Comparison of ENCODE assay signal across 1 fruit fly cellular context in genomic region chrX:17631996-17632612, dm6.
TF ChIP-seq lines count a peak whose summit lies in the region.

corolla (minus strand) TSS chrX:17632047.
ND-24 (plus strand) TSS chrX:17632089.

TF ChIP-seq in whole organism, embryonic, 481 proteins besides CTCF, POLR2A, EP300 and RAD21 (continued from another document and continues in another):
- no peak for TF ChIP-seq HmgD (GFP tag; optimal IDR thresholded peaks at IDR 0.05; lab: Kevin White, UChicago)
- peak; percentile 70 for TF ChIP-seq CG17829 (tag; optimal IDR thresholded peaks at IDR 0.05; lab: Kevin White, UChicago)
- TF ChIP-seq CG14860 (GFP tag; IDR thresholded peaks at IDR 0.05; lab: Robert Waterston, UW; ENCODE audit: partially characterized antibody) = peak; percentile 87
- TF ChIP-seq disco-r (GFP tag; optimal IDR thresholded peaks at IDR 0.05; lab: Kevin White, UChicago) = peak; percentile 73
- TF ChIP-seq CG32772 (GFP tag; IDR thresholded peaks at IDR 0.05; lab: Robert Waterston, UW) = peak; percentile 91
- TF ChIP-seq CG8281 (tag; optimal IDR thresholded peaks at IDR 0.05; lab: Kevin White, UChicago) = no peak
- peak; percentile 83 for TF ChIP-seq CG17359 (tag; optimal IDR thresholded peaks at IDR 0.05; lab: Kevin White, UChicago)
- peak; percentile 87 for TF ChIP-seq CG12659 (GFP tag; optimal IDR thresholded peaks at IDR 0.05; lab: Kevin White, UChicago)
- TF ChIP-seq Sry-δ (GFP tag; optimal IDR thresholded peaks at IDR 0.05; lab: Kevin White, UChicago) = peak; percentile 90
- peak; percentile 75 for TF ChIP-seq NC2β (GFP tag; optimal IDR thresholded peaks at IDR 0.05; lab: Kevin White, UChicago)
- TF ChIP-seq CG31365 (tag; optimal IDR thresholded peaks at IDR 0.05; lab: Kevin White, UChicago) = no peak
- peak; percentile 95 for TF ChIP-seq slbo (GFP tag; IDR thresholded peaks at IDR 0.05; lab: Robert Waterston, UW)
- TF ChIP-seq chif (GFP tag; optimal IDR thresholded peaks at IDR 0.05; lab: Kevin White, UChicago) = peak; percentile 79 to 81
- peak; percentile 73 for TF ChIP-seq CG13296 (GFP tag; optimal IDR thresholded peaks at IDR 0.05; lab: Kevin White, UChicago)
- TF ChIP-seq jigr1 (GFP tag; IDR thresholded peaks at IDR 0.05; lab: Robert Waterston, UW) = peak; percentile 57; the same call in 2 of the 3 replicates
- peak; percentile 90 for TF ChIP-seq CG34224 (GFP tag; IDR thresholded peaks at IDR 0.05; lab: Robert Waterston, UW; ENCODE audit: partially characterized antibody)
- TF ChIP-seq Meics (GFP tag; optimal IDR thresholded peaks at IDR 0.05; lab: Kevin White, UChicago) = no peak
- TF ChIP-seq tna (GFP tag; IDR thresholded peaks at IDR 0.05; lab: Robert Waterston, UW; ENCODE audit: partially characterized antibody) = peak; percentile 60; the same call in 1 of the 2 replicates
- no peak for TF ChIP-seq Trl (optimal IDR thresholded peaks at IDR 0.05; lab: Kevin White, UChicago)
- peak; percentile 79 for TF ChIP-seq Trl (GFP tag; optimal IDR thresholded peaks at IDR 0.05; lab: Kevin White, UChicago)
- TF ChIP-seq usp (GFP tag; optimal IDR thresholded peaks at IDR 0.05; lab: Kevin White, UChicago) = no peak
- no peak for TF ChIP-seq yki (optimal IDR thresholded peaks at IDR 0.05; lab: Kevin White, UChicago)
- peak; percentile 29 for TF ChIP-seq cwo (GFP tag; optimal IDR thresholded peaks at IDR 0.05; lab: Kevin White, UChicago)
- peak; percentile 57; the same call in 1 of the 2 replicates for TF ChIP-seq CG11696 (GFP tag; IDR thresholded peaks at IDR 0.05; lab: Robert Waterston, UW)
- peak; percentile 49 for TF ChIP-seq ato (GFP tag; IDR thresholded peaks at IDR 0.05; lab: Robert Waterston, UW; ENCODE audit: partially characterized antibody)
- peak; percentile 84 for TF ChIP-seq Dip3 (GFP tag; optimal IDR thresholded peaks at IDR 0.05; lab: Kevin White, UChicago)
- peak in 1 of 2 experiments; percentile 22 for TF ChIP-seq tll (GFP tag; optimal IDR thresholded peaks at IDR 0.05; lab: Kevin White, UChicago)
- peak; percentile 70 for TF ChIP-seq CG7963 (GFP tag; IDR thresholded peaks at IDR 0.05; lab: Robert Waterston, UW; ENCODE audit: partially characterized antibody)
- TF ChIP-seq grau (tag; optimal IDR thresholded peaks at IDR 0.05; lab: Kevin White, UChicago) = peak; percentile 69
- peak; percentile 77 for TF ChIP-seq Dp (GFP tag; optimal IDR thresholded peaks at IDR 0.05; lab: Kevin White, UChicago)
- peak; percentile 92 for TF ChIP-seq Rfx (GFP tag; IDR thresholded peaks at IDR 0.05; lab: Robert Waterston, UW)
- peak; percentile 86 for TF ChIP-seq Awh (GFP tag; IDR thresholded peaks at IDR 0.05; lab: Robert Waterston, UW)
- no peak for TF ChIP-seq pfk (GFP tag; optimal IDR thresholded peaks at IDR 0.05; lab: Kevin White, UChicago)
- TF ChIP-seq zen2 (GFP tag; IDR thresholded peaks at IDR 0.05; lab: Robert Waterston, UW; ENCODE audit: partially characterized antibody) = no peak; the same call in 2 of the 3 replicates
- TF ChIP-seq Usf (GFP tag; optimal IDR thresholded peaks at IDR 0.05; lab: Kevin White, UChicago) = no peak
- peak; percentile 82 for TF ChIP-seq B-H1 (GFP tag; IDR thresholded peaks at IDR 0.05; lab: Robert Waterston, UW)
- no peak for TF ChIP-seq abd-A (tag; optimal IDR thresholded peaks at IDR 0.05; lab: Kevin White, UChicago)
- TF ChIP-seq Fer1 (GFP tag; optimal IDR thresholded peaks at IDR 0.05; lab: Kevin White, UChicago) = peak; percentile 77
- TF ChIP-seq E2f2 (GFP tag; IDR thresholded peaks at IDR 0.05; lab: Robert Waterston, UW) = peak; percentile 87
- TF ChIP-seq otp (GFP tag; IDR thresholded peaks at IDR 0.05; lab: Robert Waterston, UW) = peak; percentile 59; the same call in 1 of the 3 replicates
- TF ChIP-seq CG18599 (GFP tag; optimal IDR thresholded peaks at IDR 0.05; lab: Kevin White, UChicago) = peak; percentile 81
- peak; percentile 96 for TF ChIP-seq CG11560 (tag; IDR thresholded peaks at IDR 0.05; lab: Robert Waterston, UW)
- peak; percentile 45 for TF ChIP-seq pb (GFP tag; optimal IDR thresholded peaks at IDR 0.05; lab: Kevin White, UChicago)
- TF ChIP-seq CG13123 (GFP tag; optimal IDR thresholded peaks at IDR 0.05; lab: Kevin White, UChicago) = peak; percentile 76
- TF ChIP-seq sug (tag; optimal IDR thresholded peaks at IDR 0.05; lab: Kevin White, UChicago) = peak; percentile 59
- TF ChIP-seq dmrt99B (tag; optimal IDR thresholded peaks at IDR 0.05; lab: Kevin White, UChicago) = no peak
- TF ChIP-seq fd64A (GFP tag; optimal IDR thresholded peaks at IDR 0.05; lab: Kevin White, UChicago) = no peak
- TF ChIP-seq Opbp (GFP tag; IDR thresholded peaks at IDR 0.05; lab: Robert Waterston, UW; ENCODE audit: partially characterized antibody) = peak; percentile 81; the same call in 2 of the 3 replicates
- no peak for TF ChIP-seq HLHmδ (GFP tag; optimal IDR thresholded peaks at IDR 0.05; lab: Kevin White, UChicago)
- TF ChIP-seq Fer2 (tag; optimal IDR thresholded peaks at IDR 0.05; lab: Kevin White, UChicago) = peak; percentile 52
- TF ChIP-seq rib (GFP tag; IDR thresholded peaks at IDR 0.05; lab: Robert Waterston, UW) = peak; percentile 82
- peak; percentile 90 for TF ChIP-seq HLH54F (GFP tag; optimal IDR thresholded peaks at IDR 0.05; lab: Kevin White, UChicago)
- peak; percentile 93 for TF ChIP-seq CG30403 (GFP tag; optimal IDR thresholded peaks at IDR 0.05; lab: Kevin White, UChicago)
- TF ChIP-seq aop (GFP tag; IDR thresholded peaks at IDR 0.05; lab: Robert Waterston, UW) = 0 out of 2 replicates have a peak, but pooled peaks have one; percentile 36
- TF ChIP-seq HmgZ (tag; optimal IDR thresholded peaks at IDR 0.05; lab: Kevin White, UChicago) = peak; percentile 75
- no peak for TF ChIP-seq CG15479 (GFP tag; optimal IDR thresholded peaks at IDR 0.05; lab: Kevin White, UChicago)
- peak; percentile 84; the same call in 2 of the 3 replicates for TF ChIP-seq CG17361 (GFP tag; IDR thresholded peaks at IDR 0.05; lab: Robert Waterston, UW)
- peak; percentile 91 for TF ChIP-seq CG6272 (GFP tag; IDR thresholded peaks at IDR 0.05; lab: Robert Waterston, UW)
- peak; percentile 44 for TF ChIP-seq CG30020 (tag; optimal IDR thresholded peaks at IDR 0.05; lab: Kevin White, UChicago)
- peak; percentile 69 for TF ChIP-seq trem (tag; optimal IDR thresholded peaks at IDR 0.05; lab: Kevin White, UChicago)
- no peak for TF ChIP-seq tap (tag; optimal IDR thresholded peaks at IDR 0.05; lab: Kevin White, UChicago)
- TF ChIP-seq Sox100B (GFP tag; optimal IDR thresholded peaks at IDR 0.05; lab: Kevin White, UChicago) = peak; percentile 68
- peak; percentile 80 for TF ChIP-seq Ssrp (tag; optimal IDR thresholded peaks at IDR 0.05; lab: Kevin White, UChicago)
- TF ChIP-seq Ets65A (GFP tag; lab: Kevin White, UChicago) = peak; percentile 94
- peak; percentile 75; the same call in 1 of the 2 replicates for TF ChIP-seq Rx (GFP tag; IDR thresholded peaks at IDR 0.05; lab: Robert Waterston, UW)
- peak; percentile 81 for TF ChIP-seq NFAT (GFP tag; IDR thresholded peaks at IDR 0.05; lab: Robert Waterston, UW)
- TF ChIP-seq dpn (GFP tag; optimal IDR thresholded peaks at IDR 0.05; lab: Kevin White, UChicago) = peak; percentile 87 to 89
- peak; percentile 88 for TF ChIP-seq CG13624 (GFP tag; optimal IDR thresholded peaks at IDR 0.05; lab: Kevin White, UChicago)
- TF ChIP-seq sna (GFP tag; IDR thresholded peaks at IDR 0.05; lab: Robert Waterston, UW; ENCODE audit: partially characterized antibody) = peak; percentile 88
- peak; percentile 62 for TF ChIP-seq NC2α (GFP tag; optimal IDR thresholded peaks at IDR 0.05; lab: Kevin White, UChicago)
- no peak; the same call in none of the 2 replicates for TF ChIP-seq CG31441 (GFP tag; IDR thresholded peaks at IDR 0.05; lab: Robert Waterston, UW)
- peak; percentile 75 for TF ChIP-seq CG7372 (GFP tag; IDR thresholded peaks at IDR 0.05; lab: Robert Waterston, UW)
- peak; percentile 90 for TF ChIP-seq cas (GFP tag; IDR thresholded peaks at IDR 0.05; lab: Robert Waterston, UW)
- peak; percentile 93 for TF ChIP-seq vvl (GFP tag; IDR thresholded peaks at IDR 0.05; lab: Robert Waterston, UW)
- peak; percentile 84 for TF ChIP-seq CG2889 (GFP tag; IDR thresholded peaks at IDR 0.05; lab: Robert Waterston, UW)
- TF ChIP-seq CG12942 (GFP tag; optimal IDR thresholded peaks at IDR 0.05; lab: Kevin White, UChicago) = peak; percentile 85
- TF ChIP-seq Max (GFP tag; optimal IDR thresholded peaks at IDR 0.05; lab: Kevin White, UChicago) = peak; percentile 85
- TF ChIP-seq Adf1 (GFP tag; IDR thresholded peaks at IDR 0.05; lab: Robert Waterston, UW) = peak; percentile 67
- TF ChIP-seq tin (GFP tag; optimal IDR thresholded peaks at IDR 0.05; lab: Kevin White, UChicago) = peak; percentile 89
- no peak for TF ChIP-seq zf30C (GFP tag; optimal IDR thresholded peaks at IDR 0.05; lab: Kevin White, UChicago)
- peak; percentile 23 for TF ChIP-seq D19B (GFP tag; optimal IDR thresholded peaks at IDR 0.05; lab: Kevin White, UChicago)
- no peak for TF ChIP-seq Hand (GFP tag; optimal IDR thresholded peaks at IDR 0.05; lab: Kevin White, UChicago)
- peak; percentile 75 for TF ChIP-seq CG8388 (GFP tag; optimal IDR thresholded peaks at IDR 0.05; lab: Kevin White, UChicago)
- TF ChIP-seq CG9609 (GFP tag; optimal IDR thresholded peaks at IDR 0.05; lab: Kevin White, UChicago) = peak; percentile 76
- peak; percentile 80 for TF ChIP-seq Blimp-1 (GFP tag; optimal IDR thresholded peaks at IDR 0.05; lab: Kevin White, UChicago)
- TF ChIP-seq esg (GFP tag; conservative IDR thresholded peaks at IDR 0.05; lab: Robert Waterston, UW) = peak; percentile 86
- peak; percentile 79 for TF ChIP-seq CG33213 (GFP tag; optimal IDR thresholded peaks at IDR 0.05; lab: Kevin White, UChicago)
- TF ChIP-seq CG12071 (GFP tag; optimal IDR thresholded peaks at IDR 0.05; lab: Kevin White, UChicago) = no peak
- no peak for TF ChIP-seq CG15011 (GFP tag; optimal IDR thresholded peaks at IDR 0.05; lab: Kevin White, UChicago)
- TF ChIP-seq ems (GFP tag; optimal IDR thresholded peaks at IDR 0.05; lab: Kevin White, UChicago) = peak; percentile 83
- peak; percentile 89 for TF ChIP-seq BEAF-32 (GFP tag; optimal IDR thresholded peaks at IDR 0.05; lab: Kevin White, UChicago)
- TF ChIP-seq CG10565 (GFP tag; optimal IDR thresholded peaks at IDR 0.05; lab: Kevin White, UChicago) = peak; percentile 1
- TF ChIP-seq nmo (GFP tag; optimal IDR thresholded peaks at IDR 0.05; lab: Kevin White, UChicago) = peak; percentile 84
- TF ChIP-seq Med (GFP tag; lab: Kevin White, UChicago) = peak; percentile 97
- TF ChIP-seq her (GFP tag; optimal IDR thresholded peaks at IDR 0.05; lab: Kevin White, UChicago) = peak; percentile 26
- TF ChIP-seq dysf (GFP tag; IDR thresholded peaks at IDR 0.05; lab: Robert Waterston, UW) = peak; percentile 83
- peak; percentile 52 for TF ChIP-seq CG1529 (GFP tag; optimal IDR thresholded peaks at IDR 0.05; lab: Kevin White, UChicago)
- peak; percentile 90 for TF ChIP-seq gem (tag; optimal IDR thresholded peaks at IDR 0.05; lab: Kevin White, UChicago)
- TF ChIP-seq CG12155 (GFP tag; optimal IDR thresholded peaks at IDR 0.05; lab: Kevin White, UChicago) = peak; percentile 83
- TF ChIP-seq nerfin-1 (tag; optimal IDR thresholded peaks at IDR 0.05; lab: Kevin White, UChicago) = peak; percentile 48
- TF ChIP-seq nau (GFP tag; optimal IDR thresholded peaks at IDR 0.05; lab: Kevin White, UChicago) = peak; percentile 44
- TF ChIP-seq ro (GFP tag; IDR thresholded peaks at IDR 0.05; lab: Robert Waterston, UW) = peak; percentile 61; the same call in 1 of the 2 replicates
- no peak for TF ChIP-seq CG8359 (GFP tag; optimal IDR thresholded peaks at IDR 0.05; lab: Kevin White, UChicago; ENCODE audit: borderline replicate concordance)
- TF ChIP-seq crol (GFP tag; IDR thresholded peaks at IDR 0.05; lab: Robert Waterston, UW) = 0 out of 2 replicates have a peak, but pooled peaks have one; percentile 9
- TF ChIP-seq CG17186 (GFP tag; optimal IDR thresholded peaks at IDR 0.05; lab: Kevin White, UChicago) = peak; percentile 72
- TF ChIP-seq Abd-B (GFP tag; optimal IDR thresholded peaks at IDR 0.05; lab: Kevin White, UChicago) = peak; percentile 79
- no peak for TF ChIP-seq run (tag; optimal IDR thresholded peaks at IDR 0.05; lab: Kevin White, UChicago)
- TF ChIP-seq pnt (GFP tag; optimal IDR thresholded peaks at IDR 0.05; lab: Kevin White, UChicago) = peak; percentile 83
- no peak for TF ChIP-seq BtbVII (GFP tag; optimal IDR thresholded peaks at IDR 0.05; lab: Kevin White, UChicago)
- TF ChIP-seq repo (GFP tag; optimal IDR thresholded peaks at IDR 0.05; lab: Kevin White, UChicago) = peak; percentile 51
- TF ChIP-seq CG5180 (GFP tag; optimal IDR thresholded peaks at IDR 0.05; lab: Kevin White, UChicago) = no peak
- TF ChIP-seq bcd (GFP tag; optimal IDR thresholded peaks at IDR 0.05; lab: Kevin White, UChicago) = peak; percentile 78
- peak; percentile 87 for TF ChIP-seq Sry-β (GFP tag; optimal IDR thresholded peaks at IDR 0.05; lab: Kevin White, UChicago)
- TF ChIP-seq Stat92E (GFP tag; optimal IDR thresholded peaks at IDR 0.05; lab: Kevin White, UChicago) = no peak
- TF ChIP-seq zfh2 (GFP tag; optimal IDR thresholded peaks at IDR 0.05; lab: Kevin White, UChicago) = peak; percentile 85
- TF ChIP-seq CG10147 (GFP tag; optimal IDR thresholded peaks at IDR 0.05; lab: Kevin White, UChicago) = peak; percentile 71
- TF ChIP-seq Gug (GFP tag; IDR thresholded peaks at IDR 0.05; lab: Robert Waterston, UW) = peak; percentile 81
- no peak for TF ChIP-seq CG7745 (tag; optimal IDR thresholded peaks at IDR 0.05; lab: Kevin White, UChicago)
- peak in 1 of 2 experiments; percentile 85 for TF ChIP-seq bsh (GFP tag; optimal IDR thresholded peaks at IDR 0.05; lab: Kevin White, UChicago)
- peak; percentile 87 for TF ChIP-seq klu (GFP tag; IDR thresholded peaks at IDR 0.05; lab: Robert Waterston, UW)
- TF ChIP-seq NK7.1 (GFP tag; optimal IDR thresholded peaks at IDR 0.05; lab: Kevin White, UChicago) = peak; percentile 59
- TF ChIP-seq CG4404 (GFP tag; IDR thresholded peaks at IDR 0.05; lab: Robert Waterston, UW) = peak; percentile 80
- peak; percentile 56 for TF ChIP-seq gsb-n (tag; optimal IDR thresholded peaks at IDR 0.05; lab: Kevin White, UChicago)
- peak; percentile 13 for TF ChIP-seq CG7928 (GFP tag; optimal IDR thresholded peaks at IDR 0.05; lab: Kevin White, UChicago)
- TF ChIP-seq CG14710 (tag; optimal IDR thresholded peaks at IDR 0.05; lab: Kevin White, UChicago) = peak; percentile 92
- TF ChIP-seq ind (GFP tag; optimal IDR thresholded peaks at IDR 0.05; lab: Kevin White, UChicago) = peak; percentile 87
- TF ChIP-seq CG18011 (GFP tag; optimal IDR thresholded peaks at IDR 0.05; lab: Kevin White, UChicago) = peak; percentile 70
- TF ChIP-seq ttk (GFP tag; IDR thresholded peaks at IDR 0.05; lab: Robert Waterston, UW) = peak; percentile 87
- TF ChIP-seq CG32532 (GFP tag; IDR thresholded peaks at IDR 0.05; lab: Robert Waterston, UW) = peak; percentile 91
